Worm (Caenorhabditis elegans) whole organism, L4/young adult: Measurements from ENCODE around the gene H41C03.1.

Experiments
- W03F9.2 ChIP-seq: fragments of 150-350 bp; optimal IDR thresholded peaks from 2 replicates; lab custom pipeline; 2014; ENCODE audit warnings: missing biosample characterization, missing genetic modification characterization
- him-1 ChIP-seq: sonication (generic microtip); optimal IDR thresholded peaks from 2 replicates; lab custom pipeline; 2016; ENCODE audit warnings: missing genotype, missing genetic modification reagents, missing genetic modification characterization, missing compliant biosample characterization

DNA sequence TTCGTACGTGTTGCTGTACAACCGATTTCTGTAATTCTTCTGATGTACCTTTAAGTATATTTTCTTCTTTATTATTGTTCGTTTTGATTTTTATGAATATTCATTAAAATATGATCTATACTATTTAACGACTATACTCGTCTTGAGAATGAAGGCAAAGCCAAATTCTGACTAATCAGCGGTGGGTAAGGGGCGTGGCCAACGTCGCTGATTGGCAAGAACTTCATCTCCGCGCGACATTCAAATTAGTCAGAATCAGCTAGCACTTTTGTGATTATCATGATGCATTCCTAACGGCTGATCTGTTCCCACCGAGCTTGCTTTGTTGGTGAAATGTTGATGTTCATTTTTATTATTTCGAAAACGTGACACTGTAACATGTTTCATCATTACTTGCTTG lies 12.7 kb downstream of the H41C03.1 start:
- TF ChIP-seq W03F9.2 (tag; lab: Kevin White, UChicago) (no peak), him-1 (tag; lab: Kevin White, UChicago) (no peak)
